Worm (Caenorhabditis elegans): ENCODE results near the gene B0432.8.

DNA sequence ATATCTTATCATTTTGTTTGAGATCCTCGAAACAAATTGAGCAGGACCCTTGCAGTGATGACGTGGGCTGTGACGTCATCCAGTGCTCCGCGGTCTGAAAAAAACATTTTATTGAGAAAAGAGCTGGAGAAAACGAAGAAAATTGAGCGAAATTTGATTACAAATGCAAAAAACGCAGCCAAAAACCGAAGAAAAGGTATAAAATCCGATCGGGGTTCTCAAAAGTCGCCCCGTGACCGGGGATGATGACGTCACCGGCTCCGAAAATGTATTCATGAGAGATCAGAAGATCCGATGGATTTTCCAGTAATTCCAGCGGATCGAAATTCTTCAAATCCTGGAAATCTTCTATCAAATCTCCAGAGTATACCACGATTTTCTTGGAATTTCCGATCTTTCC is 3.9 kb upstream of the B0432.8 start, which contains the start of gene trul-1:
- no peak for TF ChIP-seq fos-1 (tag; optimal IDR thresholded peaks at IDR 0.05)
- no peak for TF ChIP-seq ZK546.5 (tag; optimal IDR thresholded peaks at IDR 0.05)
- no peak for TF ChIP-seq R02D3.7 (tag; optimal IDR thresholded peaks at IDR 0.05)
- no peak for TF ChIP-seq lin-13 (GFP tag; optimal IDR thresholded peaks at IDR 0.05)
- TF ChIP-seq skn-1 (tag; optimal IDR thresholded peaks at IDR 0.05): no peak
